Fruit fly (Drosophila melanogaster) whole organism, prepupa: Measurements from ENCODE around the gene yps.
A peak's percentile ranks its signal among the peaks of the same experiment; 100 is the strongest.

Experiments
- CG11902 ChIP-seq: fragments of 200-800 bp; sonication (Bioruptor generic); optimal IDR thresholded peaks from 3 replicates; lab custom pipeline; 2016; ENCODE audit warnings: missing biosample characterization, missing genetic modification characterization
- CG15336 ChIP-seq: fragments of 200-800 bp; sonication (Bioruptor generic); IDR thresholded peaks from 2 replicates; pipeline ENCODE4 v1.3.6; 2022; ENCODE audit warnings: missing biosample characterization, missing genetic modification characterization
- CG1621 ChIP-seq: fragments of 200-800 bp; sonication (Bioruptor generic); optimal IDR thresholded peaks from 3 replicates; lab custom pipeline; 2018; ENCODE audit warnings: missing biosample characterization, mild to moderate bottlenecking, missing genetic modification characterization
- CG16779 ChIP-seq: fragments of 200-800 bp; sonication (Bioruptor generic); optimal IDR thresholded peaks from 3 replicates; lab custom pipeline; 2017; ENCODE audit warnings: missing biosample characterization, mild to moderate bottlenecking, missing genetic modification characterization
- CG31627 ChIP-seq: fragments of 200-800 bp; sonication (Bioruptor generic); optimal IDR thresholded peaks from 3 replicates; lab custom pipeline; 2016; ENCODE audit warnings: missing biosample characterization, missing genetic modification characterization
- CG32006 ChIP-seq: fragments of 200-800 bp; sonication (Bioruptor generic); optimal IDR thresholded peaks from 3 replicates; lab custom pipeline; 2017; ENCODE audit warnings: missing biosample characterization, mild to moderate bottlenecking, missing genetic modification characterization
- CG3919 ChIP-seq: fragments of 200-800 bp; sonication (Bioruptor generic); optimal IDR thresholded peaks from 3 replicates; lab custom pipeline; 2016; ENCODE audit warnings: missing biosample characterization, missing genetic modification characterization
- CG4318 ChIP-seq: fragments of 200-800 bp; sonication (Bioruptor generic); optimal IDR thresholded peaks from 3 replicates; lab custom pipeline; 2017; ENCODE audit warnings: missing biosample characterization, mild to moderate bottlenecking, missing genetic modification characterization
- CG6276 ChIP-seq: fragments of 200-800 bp; sonication (Bioruptor generic); optimal IDR thresholded peaks from 2 replicates; lab custom pipeline; 2017; ENCODE audit warnings: missing biosample characterization, mild to moderate bottlenecking, missing genetic modification characterization
- CG6808 ChIP-seq: fragments of 200-800 bp; sonication (Bioruptor generic); optimal IDR thresholded peaks from 3 replicates; lab custom pipeline; 2017; ENCODE audit warnings: missing biosample characterization, missing genetic modification characterization, mild to moderate bottlenecking, moderate library complexity, missing genetic modification reagents
- CG6854 ChIP-seq: fragments of 200-800 bp; sonication (Bioruptor generic); optimal IDR thresholded peaks from 2 replicates; lab custom pipeline; 2017; ENCODE audit warnings: missing biosample characterization, mild to moderate bottlenecking, missing genetic modification characterization
- CG8319 ChIP-seq: fragments of 200-800 bp; sonication (Bioruptor generic); optimal IDR thresholded peaks from 3 replicates; lab custom pipeline; 2016; ENCODE audit warnings: missing biosample characterization, missing genetic modification characterization
- CG8632 ChIP-seq: fragments of 200-800 bp; sonication (Bioruptor generic); optimal IDR thresholded peaks from 3 replicates; lab custom pipeline; 2016; ENCODE audit warnings: missing biosample characterization, missing genetic modification characterization
- CG9139 ChIP-seq: fragments of 200-800 bp; sonication (Bioruptor generic); optimal IDR thresholded peaks from 3 replicates; lab custom pipeline; 2017; ENCODE audit warnings: missing biosample characterization, mild to moderate bottlenecking, missing genetic modification characterization
- Eip75B ChIP-seq: fragments of 200-800 bp; sonication (Bioruptor generic); optimal IDR thresholded peaks from 3 replicates; lab custom pipeline; 2016; ENCODE audit warnings: missing biosample characterization, missing genetic modification characterization
- Eip78C ChIP-seq: fragments of 200-800 bp; sonication (Bioruptor generic); peaks from one replicate; lab custom pipeline; 2016; ENCODE audit warnings: missing biosample characterization, missing genetic modification characterization
- Eip93F ChIP-seq: fragments of 200-800 bp; sonication (Bioruptor generic); optimal IDR thresholded peaks from 2 replicates; lab custom pipeline; 2016; ENCODE audit warnings: missing biosample characterization, mild to moderate bottlenecking, missing genetic modification characterization
- Ets21C ChIP-seq: fragments of 200-800 bp; sonication (Bioruptor generic); optimal IDR thresholded peaks from 3 replicates; lab custom pipeline; 2016; ENCODE audit warnings: missing biosample characterization, missing genetic modification characterization
- Gug ChIP-seq: fragments of 200-800 bp; sonication (Bioruptor generic); IDR thresholded peaks from 2 replicates; pipeline ENCODE4 v1.3.6; 2022; ENCODE audit warnings: missing biosample characterization, missing genetic modification characterization
- Hr4 ChIP-seq: fragments of 200-800 bp; sonication (Bioruptor generic); optimal IDR thresholded peaks from 3 replicates; lab custom pipeline; 2016; ENCODE audit warnings: missing biosample characterization, missing genetic modification characterization
- Met ChIP-seq: fragments of 200-800 bp; sonication (Bioruptor generic); optimal IDR thresholded peaks from 3 replicates; lab custom pipeline; 2016; ENCODE audit warnings: missing biosample characterization, missing genetic modification characterization
- OdsH ChIP-seq: fragments of 200-800 bp; sonication (Bioruptor generic); optimal IDR thresholded peaks from 3 replicates; lab custom pipeline; 2016; ENCODE audit warnings: missing biosample characterization, missing genetic modification characterization
- Sox102F ChIP-seq: fragments of 200-800 bp; sonication (Bioruptor generic); optimal IDR thresholded peaks from 2 replicates; lab custom pipeline; 2016; ENCODE audit warnings: missing biosample characterization, mild to moderate bottlenecking, missing genetic modification characterization
- Sox15 ChIP-seq: fragments of 200-800 bp; sonication (Bioruptor generic); optimal IDR thresholded peaks from 3 replicates; lab custom pipeline; 2016; ENCODE audit warnings: missing biosample characterization, missing genetic modification characterization
- achi ChIP-seq: fragments of 200-800 bp; sonication (Bioruptor generic); optimal IDR thresholded peaks from 3 replicates; lab custom pipeline; 2016; ENCODE audit warnings: missing biosample characterization, missing genetic modification characterization
- acj6 ChIP-seq: fragments of 200-800 bp; sonication (Bioruptor generic); optimal IDR thresholded peaks from 3 replicates; lab custom pipeline; 2016; ENCODE audit warnings: missing biosample characterization, missing genetic modification characterization
- cyc ChIP-seq: fragments of 200-800 bp; sonication (Bioruptor generic); optimal IDR thresholded peaks from 3 replicates; lab custom pipeline; 2016; ENCODE audit warnings: missing biosample characterization, missing genetic modification characterization
- dac ChIP-seq: fragments of 200-800 bp; sonication (Bioruptor generic); optimal IDR thresholded peaks from 2 replicates; lab custom pipeline; 2017; ENCODE audit warnings: missing biosample characterization, mild to moderate bottlenecking, missing genetic modification characterization
- dsx ChIP-seq: fragments of 200-800 bp; optimal IDR thresholded peaks from 3 replicates; lab custom pipeline; 2019; ENCODE audit warnings: missing biosample characterization, mild to moderate bottlenecking, missing genetic modification characterization, moderate library complexity; ENCODE audit not compliant: poor library complexity, severe bottlenecking
- eg ChIP-seq: fragments of 200-800 bp; sonication (Bioruptor generic); IDR thresholded peaks from 3 replicates; pipeline ENCODE4 v1.3.6; 2022; ENCODE audit warnings: missing biosample characterization, missing genetic modification characterization
- esn ChIP-seq: fragments of 200-800 bp; sonication (Bioruptor generic); optimal IDR thresholded peaks from 2 replicates; lab custom pipeline; 2016; ENCODE audit warnings: missing biosample characterization, mild to moderate bottlenecking, missing genetic modification characterization, moderate library complexity
- fkh ChIP-seq: fragments of 200-800 bp; sonication (Bioruptor generic); optimal IDR thresholded peaks from 3 replicates; lab custom pipeline; 2017; ENCODE audit warnings: missing biosample characterization, mild to moderate bottlenecking, missing genetic modification characterization, moderate library complexity
- lz ChIP-seq: fragments of 200-800 bp; sonication (Bioruptor generic); optimal IDR thresholded peaks from 3 replicates; lab custom pipeline; 2016; ENCODE audit warnings: missing biosample characterization, missing genetic modification characterization
- pdm3 ChIP-seq: fragments of 200-800 bp; sonication (Bioruptor generic); optimal IDR thresholded peaks from 3 replicates; lab custom pipeline; 2016; ENCODE audit warnings: missing biosample characterization, missing genetic modification characterization
- salr ChIP-seq, 2 experiments: fragments of 200-800 bp; sonication (Bioruptor generic); optimal IDR thresholded peaks; 3 replicates each; lab custom pipeline; 2016 to 2018; ENCODE audit warnings: missing biosample characterization in 2 of 2, missing genetic modification characterization in 2 of 2, mild to moderate bottlenecking in 1 of 2
- ss ChIP-seq, 2 experiments: fragments of 200-800 bp; sonication (Bioruptor generic); optimal IDR thresholded peaks; 2 replicates in 1 of 2; 3 replicates in 1 of 2; lab custom pipeline; 2017 to 2018; ENCODE audit warnings: mild to moderate bottlenecking in 2 of 2, missing biosample characterization in 2 of 2, missing genetic modification characterization in 2 of 2, moderate library complexity in 1 of 2
- svp ChIP-seq: fragments of 200-800 bp; sonication (Bioruptor generic); peaks from one replicate; lab custom pipeline; 2016; ENCODE audit warnings: missing biosample characterization, missing genetic modification characterization
- topi ChIP-seq: fragments of 200-800 bp; sonication (Bioruptor generic); optimal IDR thresholded peaks from 3 replicates; lab custom pipeline; 2016; ENCODE audit warnings: missing biosample characterization, missing genetic modification characterization
- vri ChIP-seq: fragments of 200-800 bp; sonication (Bioruptor generic); optimal IDR thresholded peaks from 3 replicates; lab custom pipeline; 2016; ENCODE audit warnings: missing biosample characterization, mild to moderate bottlenecking, missing genetic modification characterization

yps gene

dm6 chr3L:12083861-12084260 lies 41.1 kb downstream of the yps start:
- TF ChIP-seq CG8632 (GFP tag; lab: Kevin White, UChicago) (no peak), Eip78C (GFP tag; lab: Kevin White, UChicago) (peak; percentile 1), vri (peak; percentile 54), fkh (peak; percentile 89)

dm6 chr3L:12083092-12083680 lies 41.8 kb downstream of the yps start:
- TF ChIP-seq CG8319 (GFP tag; lab: Kevin White, UChicago) (no peak), Gug (GFP tag; lab: Robert Waterston, UW) (no peak), CG16779 (tag; lab: Kevin White, UChicago) (no peak), CG8632 (GFP tag; lab: Kevin White, UChicago) (no peak), CG4318 (GFP tag; lab: Kevin White, UChicago) (no peak)

dm6 chr3L:12082521-12082841 lies 42.5 kb downstream of the yps start:
- TF ChIP-seq CG9139 (GFP tag; lab: Kevin White, UChicago) = no peak
- TF ChIP-seq Eip78C (GFP tag; lab: Kevin White, UChicago) = no peak
- TF ChIP-seq cyc (GFP tag; lab: Kevin White, UChicago) = no peak
- no peak for TF ChIP-seq Hr4 (GFP tag; lab: Kevin White, UChicago)
- TF ChIP-seq Eip93F (GFP tag; lab: Kevin White, UChicago) = no peak
- no peak for TF ChIP-seq salr (GFP tag; optimal IDR thresholded peaks at IDR 0.05; lab: Kevin White, UChicago)
- no peak for TF ChIP-seq dsx (GFP tag; lab: Kevin White, UChicago)
- TF ChIP-seq CG6808 (GFP tag; lab: Kevin White, UChicago) = no peak
- TF ChIP-seq CG6854 (GFP tag; lab: Kevin White, UChicago) = peak; percentile 54
- TF ChIP-seq vri = peak; percentile 6
- no peak for TF ChIP-seq CG11902 (GFP tag; lab: Kevin White, UChicago)
- peak; percentile 78 for TF ChIP-seq svp (GFP tag; lab: Kevin White, UChicago)
- no peak for TF ChIP-seq CG3919 (GFP tag; lab: Kevin White, UChicago)
- no peak for TF ChIP-seq dac (GFP tag; lab: Kevin White, UChicago)
- TF ChIP-seq Met (GFP tag; lab: Kevin White, UChicago) = no peak
- peak in 1 of 2 experiments; percentile 11 for TF ChIP-seq ss (GFP tag; optimal IDR thresholded peaks at IDR 0.05; lab: Kevin White, UChicago)
- peak; percentile 63 for TF ChIP-seq CG1621 (tag; lab: Kevin White, UChicago)
- TF ChIP-seq CG8632 (GFP tag; lab: Kevin White, UChicago) = no peak

- peak; percentile 13 for TF ChIP-seq CG8319 (GFP tag; lab: Kevin White, UChicago)
- TF ChIP-seq dac (GFP tag; lab: Kevin White, UChicago) = no peak
- TF ChIP-seq acj6 = peak; percentile 70
- TF ChIP-seq CG16779 (tag; lab: Kevin White, UChicago) = peak; percentile 68
- peak; percentile 25 for TF ChIP-seq Eip75B (GFP tag; lab: Kevin White, UChicago)
- TF ChIP-seq achi (GFP tag; lab: Kevin White, UChicago) = peak; percentile 62
- TF ChIP-seq Eip93F (GFP tag; lab: Kevin White, UChicago) = no peak
- TF ChIP-seq salr (GFP tag; optimal IDR thresholded peaks at IDR 0.05; lab: Kevin White, UChicago) = peak; percentile 48 to 91
- peak; percentile 31 for TF ChIP-seq Sox15 (GFP tag; lab: Kevin White, UChicago)
- TF ChIP-seq OdsH (GFP tag; lab: Kevin White, UChicago) = peak; percentile 53
- peak; percentile 78 for TF ChIP-seq esn (GFP tag; lab: Kevin White, UChicago)
- TF ChIP-seq Gug (GFP tag; lab: Robert Waterston, UW) = peak; percentile 50
- peak; percentile 52; the same call in 1 of the 2 replicates for TF ChIP-seq CG15336 (GFP tag; lab: Robert Waterston, UW)
- TF ChIP-seq ss (GFP tag; optimal IDR thresholded peaks at IDR 0.05; lab: Kevin White, UChicago) = peak; percentile 58 to 59
- TF ChIP-seq Sox102F (GFP tag; lab: Kevin White, UChicago) = peak; percentile 45
- TF ChIP-seq CG8632 (GFP tag; lab: Kevin White, UChicago) = peak; percentile 80
- peak; percentile 54 for TF ChIP-seq Met (GFP tag; lab: Kevin White, UChicago)
- peak; percentile 13 for TF ChIP-seq Ets21C
- TF ChIP-seq CG32006 (GFP tag; lab: Kevin White, UChicago) = peak; percentile 86
- TF ChIP-seq svp (GFP tag; lab: Kevin White, UChicago) = peak; percentile 89
- peak; percentile 72 for TF ChIP-seq eg (GFP tag; lab: Robert Waterston, UW)
- peak; percentile 64 for TF ChIP-seq CG9139 (GFP tag; lab: Kevin White, UChicago)
- TF ChIP-seq pdm3 (GFP tag; lab: Kevin White, UChicago) = peak; percentile 42
- peak; percentile 74 for TF ChIP-seq vri
- peak; percentile 77 for TF ChIP-seq CG6276 (GFP tag; lab: Kevin White, UChicago)
- peak; percentile 53 for TF ChIP-seq fkh
- TF ChIP-seq CG11902 (GFP tag; lab: Kevin White, UChicago) = peak; percentile 46
- TF ChIP-seq CG1621 (tag; lab: Kevin White, UChicago) = peak; percentile 53
- peak; percentile 44 for TF ChIP-seq lz
- TF ChIP-seq topi (GFP tag; lab: Kevin White, UChicago) = peak; percentile 42
- peak; percentile 41 for TF ChIP-seq CG31627
- TF ChIP-seq CG6808 (GFP tag; lab: Kevin White, UChicago) = peak; percentile 37
- TF ChIP-seq CG6854 (GFP tag; lab: Kevin White, UChicago) = peak; percentile 53
Observed at dm6 chr3L:12081679-12082520, 43.0 kb downstream of the yps start, which contains the start of gene Sema5c. Gene Sema5c, minus strand, starts transcription at chr3L:12081830.
